Worm (Caenorhabditis elegans): Measurements from ENCODE around the gene fbxa-138.

fbxa-138 gene

ce11 chrIII:1342488-1342887 is 41.6 kb downstream of the fbxa-138 start, which contains the start of gene fbxa-26:
Gene fbxa-26, minus strand, starts transcription at chrIII:1342522.
- TF ChIP-seq jun-1 (tag; optimal IDR thresholded peaks at IDR 0.05), result no peak
- no peak for TF ChIP-seq efl-3 (GFP tag; optimal IDR thresholded peaks at IDR 0.05)

ce11 chrIII:1340240-1340639 is 43.8 kb downstream of the fbxa-138 start, which contains the start of gene fbxa-5:
Gene fbxa-5, minus strand, starts transcription at chrIII:1340340.
- no peak for TF ChIP-seq nhr-11 (tag; optimal IDR thresholded peaks at IDR 0.05)
- no peak for TF ChIP-seq ztf-4 (tag; optimal IDR thresholded peaks at IDR 0.05)
- no peak for TF ChIP-seq irx-1 (tag; optimal IDR thresholded peaks at IDR 0.05)
- no peak for TF ChIP-seq sptf-1 (tag; optimal IDR thresholded peaks at IDR 0.05)
- no peak for TF ChIP-seq lin-14 (GFP tag; optimal IDR thresholded peaks at IDR 0.05)
- TF ChIP-seq nhr-84 (tag; optimal IDR thresholded peaks at IDR 0.05), result no peak
- TF ChIP-seq dpl-1 (GFP tag; optimal IDR thresholded peaks at IDR 0.05), result no peak
- TF ChIP-seq nhr-71 (tag; optimal IDR thresholded peaks at IDR 0.05), result no peak
- no peak for TF ChIP-seq ztf-11 (tag; optimal IDR thresholded peaks at IDR 0.05)
- TF ChIP-seq nhr-237 (tag; optimal IDR thresholded peaks at IDR 0.05), result no peak
- no peak for TF ChIP-seq elt-2 (tag; optimal IDR thresholded peaks at IDR 0.05)
- TF ChIP-seq lir-3 (tag; optimal IDR thresholded peaks at IDR 0.05; ENCODE audit: poor library complexity), result no peak
